Fruit fly (Drosophila melanogaster) whole organism, embryonic: ENCODE data around the gene CG7650.

Experiments used
- Atf6 ChIP-seq: fragments of 200-800 bp; sonication (Bioruptor generic); IDR thresholded peaks from 2 replicates; pipeline ENCODE4 v1.3.6; 2022; ENCODE audit warnings: missing biosample characterization, missing genetic modification characterization
- CG10147 ChIP-seq: fragments of 200-800 bp; sonication (Bioruptor generic); optimal IDR thresholded peaks from 2 replicates; lab custom pipeline; 2019; ENCODE audit warnings: missing biosample characterization, mild to moderate bottlenecking, missing genetic modification characterization, moderate library complexity
- CG10321 ChIP-seq: fragments of 200-800 bp; sonication (Bioruptor generic); IDR thresholded peaks from 2 replicates; pipeline ENCODE4 v1.3.6; 2022; ENCODE audit warnings: missing biosample characterization, missing genetic modification characterization
- CG11504 ChIP-seq: fragments of 200-800 bp; sonication (Bioruptor generic); optimal IDR thresholded peaks from 3 replicates; lab custom pipeline; 2019; ENCODE audit warnings: missing biosample characterization, mild to moderate bottlenecking, missing genetic modification characterization, moderate library complexity
- CG11695 ChIP-seq: fragments of 200-800 bp; sonication (Bioruptor generic); IDR thresholded peaks from 3 replicates; pipeline ENCODE4 v1.3.6; 2022; ENCODE audit warnings: missing biosample characterization, missing genetic modification characterization
- CG12744 ChIP-seq: fragments of 200-800 bp; sonication (Bioruptor generic); optimal IDR thresholded peaks from 2 replicates; lab custom pipeline; 2016; ENCODE audit warnings: missing biosample characterization, missing genetic modification characterization
- CG14050 ChIP-seq: fragments of 200-800 bp; sonication (Bioruptor generic); IDR thresholded peaks from 3 replicates; pipeline ENCODE4 v1.3.6; 2022; ENCODE audit warnings: missing biosample characterization, missing genetic modification characterization
- CG15073 ChIP-seq: fragments of 200-800 bp; sonication (Bioruptor generic); optimal IDR thresholded peaks from 2 replicates; lab custom pipeline; 2016; ENCODE audit warnings: missing biosample characterization, missing genetic modification characterization
- CG15514 ChIP-seq: fragments of 200-800 bp; sonication (Bioruptor generic); optimal IDR thresholded peaks from 3 replicates; lab custom pipeline; 2017; ENCODE audit warnings: missing biosample characterization, missing genetic modification characterization, mild to moderate bottlenecking, moderate library complexity, missing genetic modification reagents
- CG17385 ChIP-seq: fragments of 200-800 bp; sonication (Bioruptor generic); optimal IDR thresholded peaks from 3 replicates; lab custom pipeline; 2018; ENCODE audit warnings: missing biosample characterization, mild to moderate bottlenecking, missing genetic modification characterization
- CG17568 ChIP-seq: fragments of 200-800 bp; sonication (Bioruptor generic); optimal IDR thresholded peaks from 2 replicates; lab custom pipeline; 2018; ENCODE audit warnings: missing biosample characterization, mild to moderate bottlenecking, missing genetic modification characterization, moderate library complexity
- CG2116 ChIP-seq: fragments of 200-800 bp; sonication (Bioruptor generic); optimal IDR thresholded peaks from 3 replicates; lab custom pipeline; 2018; ENCODE audit warnings: missing biosample characterization, mild to moderate bottlenecking, missing genetic modification characterization
- CG32532 ChIP-seq: fragments of 200-800 bp; sonication (Bioruptor generic); IDR thresholded peaks from 2 replicates; pipeline ENCODE4 v1.3.6; 2022; ENCODE audit warnings: missing biosample characterization, missing genetic modification characterization
- CG3407 ChIP-seq: fragments of 200-800 bp; sonication (Bioruptor generic); optimal IDR thresholded peaks from 2 replicates; lab custom pipeline; 2018; ENCODE audit warnings: missing biosample characterization, mild to moderate bottlenecking, missing genetic modification characterization
- CG4404 ChIP-seq: fragments of 200-800 bp; sonication (Bioruptor generic); IDR thresholded peaks from 2 replicates; pipeline ENCODE4 v1.3.6; 2022; ENCODE audit warnings: missing biosample characterization, missing genetic modification characterization
- CG6175 ChIP-seq: fragments of 200-800 bp; sonication (Bioruptor generic); IDR thresholded peaks from 3 replicates; pipeline ENCODE4 v1.3.6; 2022; ENCODE audit warnings: missing biosample characterization, missing genetic modification characterization
- CG6689 ChIP-seq: fragments of 200-800 bp; sonication (Bioruptor generic); IDR thresholded peaks from 2 replicates; pipeline ENCODE4 v1.3.6; 2022; ENCODE audit warnings: missing biosample characterization, missing genetic modification characterization
- CG7786 ChIP-seq: fragments of 200-800 bp; sonication (Bioruptor generic); optimal IDR thresholded peaks from 2 replicates; lab custom pipeline; 2016; ENCODE audit warnings: missing biosample characterization, missing genetic modification characterization
- CG9932 ChIP-seq: fragments of 200-800 bp; sonication (Bioruptor generic); IDR thresholded peaks from 2 replicates; pipeline ENCODE4 v1.3.6; 2022; ENCODE audit warnings: missing biosample characterization, missing genetic modification characterization
- CTCF ChIP-seq: fragments of 200-800 bp; sonication (Bioruptor generic); optimal IDR thresholded peaks from 2 replicates; lab custom pipeline; 2017; ENCODE audit warnings: missing biosample characterization, mild to moderate bottlenecking, missing genetic modification characterization, moderate library complexity
- D ChIP-seq, 2 experiments: fragments of 200-800 bp in 1 of 2; fragments of >200 bp in 1 of 2; sonication (Bioruptor generic) in 1 of 2; optimal IDR thresholded peaks; 2 replicates in 1 of 2; 3 replicates in 1 of 2; lab custom pipeline; 2017; ENCODE audit warnings: mild to moderate bottlenecking in 1 of 2, missing biosample characterization in 1 of 2, missing genetic modification characterization in 1 of 2, missing genetic modification reagents in 1 of 2
- Dad ChIP-seq: fragments of 200-800 bp; sonication (Bioruptor generic); optimal IDR thresholded peaks from 3 replicates; lab custom pipeline; 2016; ENCODE audit warnings: missing biosample characterization, missing genetic modification characterization
- Dfd ChIP-seq, 2 experiments: fragments of >200 bp; optimal IDR thresholded peaks; 2 replicates each; lab custom pipeline; 2017; ENCODE audit warnings: missing biosample characterization in 2 of 2, missing genetic modification characterization in 2 of 2
- Drgx ChIP-seq: fragments of 200-800 bp; sonication (Bioruptor generic); IDR thresholded peaks from 2 replicates; pipeline ENCODE4 v1.3.6; 2022; ENCODE audit warnings: missing biosample characterization, missing genetic modification characterization
- HLH54F ChIP-seq: fragments of 200-800 bp; sonication (Bioruptor generic); optimal IDR thresholded peaks from 3 replicates; lab custom pipeline; 2016; ENCODE audit warnings: missing biosample characterization, missing genetic modification characterization
- Hmr ChIP-seq: fragments of 200-800 bp; sonication (Bioruptor generic); optimal IDR thresholded peaks from 3 replicates; lab custom pipeline; 2017; ENCODE audit warnings: mild to moderate bottlenecking, missing biosample characterization, missing genetic modification reagents, missing genetic modification characterization
- NfI ChIP-seq: fragments of 200-800 bp; sonication (Bioruptor generic); optimal IDR thresholded peaks from 3 replicates; lab custom pipeline; 2018; ENCODE audit warnings: missing biosample characterization, mild to moderate bottlenecking, missing genetic modification characterization, moderate library complexity
- Sox102F ChIP-seq: fragments of 200-800 bp; sonication (Bioruptor generic); optimal IDR thresholded peaks from 2 replicates; lab custom pipeline; 2018; ENCODE audit warnings: missing biosample characterization, mild to moderate bottlenecking, missing genetic modification characterization, moderate library complexity
- Trl ChIP-seq, 3 experiments: fragments of >200 bp in 2 of 3; fragments of 200-800 bp in 1 of 3; sonication (Bioruptor generic) in 1 of 3; optimal IDR thresholded peaks; 2 replicates in 1 of 3; 3 replicates in 2 of 3; lab custom pipeline; 2016 to 2017; ENCODE audit warnings: missing biosample characterization in 1 of 3, missing genetic modification characterization in 1 of 3
- ac ChIP-seq: fragments of 200-800 bp; sonication (Bioruptor generic); optimal IDR thresholded peaks from 3 replicates; lab custom pipeline; 2017; ENCODE audit warnings: missing biosample characterization, mild to moderate bottlenecking, missing genetic modification characterization
- ap ChIP-seq: fragments of 200-800 bp; sonication (Bioruptor generic); IDR thresholded peaks from 2 replicates; pipeline ENCODE4 v1.3.6; 2022; ENCODE audit warnings: missing biosample characterization, missing genetic modification characterization
- btn ChIP-seq: fragments of 200-800 bp; sonication (Bioruptor generic); optimal IDR thresholded peaks from 2 replicates; lab custom pipeline; 2016; ENCODE audit warnings: missing biosample characterization, missing genetic modification characterization
- crol ChIP-seq: fragments of 200-800 bp; sonication (Bioruptor generic); IDR thresholded peaks from 2 replicates; pipeline ENCODE4 v1.3.6; 2022; ENCODE audit warnings: missing biosample characterization, missing genetic modification characterization
- dmrt11E ChIP-seq: fragments of 200-800 bp; sonication (Bioruptor generic); optimal IDR thresholded peaks from 3 replicates; lab custom pipeline; 2018; ENCODE audit warnings: missing biosample characterization, mild to moderate bottlenecking, missing genetic modification characterization, moderate library complexity
- dysf ChIP-seq: fragments of 200-800 bp; sonication (Bioruptor generic); IDR thresholded peaks from 3 replicates; pipeline ENCODE4 v1.3.6; 2022; ENCODE audit warnings: missing biosample characterization, missing genetic modification characterization
- exex ChIP-seq: fragments of 200-800 bp; sonication (Bioruptor generic); optimal IDR thresholded peaks from 4 replicates; lab custom pipeline; 2018; ENCODE audit warnings: missing biosample characterization, mild to moderate bottlenecking, missing genetic modification characterization, moderate library complexity
- ind ChIP-seq: fragments of 200-800 bp; sonication (Bioruptor generic); optimal IDR thresholded peaks from 3 replicates; lab custom pipeline; 2016; ENCODE audit warnings: missing biosample characterization, missing genetic modification characterization
- jing ChIP-seq: fragments of 200-800 bp; sonication (Bioruptor generic); optimal IDR thresholded peaks from 2 replicates; lab custom pipeline; 2018; ENCODE audit warnings: missing biosample characterization, mild to moderate bottlenecking, missing genetic modification characterization
- pan ChIP-seq, 4 experiments: fragments of >200 bp in 3 of 4; fragments of 200-800 bp in 1 of 4; sonication (Bioruptor generic) in 1 of 4; optimal IDR thresholded peaks in 3 of 4; IDR thresholded peaks in 1 of 4; 2 replicates each; pipeline versions ENCODE4 v1.3.6 to Lab custom; 2017 to 2022; ENCODE audit warnings: missing biosample characterization in 2 of 4, missing genetic modification characterization in 2 of 4, mixed read lengths in 1 of 4
- pum ChIP-seq: fragments of 200-800 bp; sonication (Bioruptor generic); optimal IDR thresholded peaks from 2 replicates; lab custom pipeline; 2016; ENCODE audit warnings: missing biosample characterization, missing genetic modification characterization
- salm ChIP-seq: fragments of 200-800 bp; sonication (Bioruptor generic); optimal IDR thresholded peaks from 2 replicates; lab custom pipeline; 2018; ENCODE audit warnings: missing biosample characterization, mild to moderate bottlenecking, missing genetic modification characterization
- schlank ChIP-seq: fragments of 200-800 bp; sonication (Bioruptor generic); optimal IDR thresholded peaks from 2 replicates; lab custom pipeline; 2018; ENCODE audit warnings: missing biosample characterization, mild to moderate bottlenecking, missing genetic modification characterization
- scrt ChIP-seq: fragments of 200-800 bp; sonication (Bioruptor generic); optimal IDR thresholded peaks from 2 replicates; lab custom pipeline; 2018; ENCODE audit warnings: missing biosample characterization, mild to moderate bottlenecking, missing genetic modification characterization, moderate library complexity
- shn ChIP-seq: fragments of 200-800 bp; sonication (Bioruptor generic); optimal IDR thresholded peaks from 3 replicates; lab custom pipeline; 2016; ENCODE audit warnings: missing biosample characterization, missing genetic modification characterization
- slbo ChIP-seq: fragments of 200-800 bp; sonication (Bioruptor generic); IDR thresholded peaks from 2 replicates; pipeline ENCODE4 v1.3.6; 2022; ENCODE audit warnings: missing biosample characterization, missing genetic modification characterization
- trem ChIP-seq: fragments of 200-800 bp; optimal IDR thresholded peaks from 3 replicates; lab custom pipeline; 2019; ENCODE audit warnings: missing biosample characterization, mild to moderate bottlenecking, missing genetic modification characterization, moderate library complexity
- vnd ChIP-seq: fragments of 200-800 bp; sonication (Bioruptor generic); IDR thresholded peaks from 3 replicates; pipeline ENCODE4 v1.3.6; 2022; ENCODE audit warnings: missing biosample characterization, missing genetic modification characterization; ENCODE audit not compliant: partially characterized antibody
- zfh2 ChIP-seq: fragments of 200-800 bp; sonication (Bioruptor generic); optimal IDR thresholded peaks from 2 replicates; lab custom pipeline; 2016; ENCODE audit warnings: missing biosample characterization, missing genetic modification characterization

The CG7650 gene

dm6 chr3L:15593399-15593798 is 16.8 kb downstream of the CG7650 start:
- TF ChIP-seq CG6689 (GFP tag; lab: Robert Waterston, UW) (no peak), btn (GFP tag; lab: Kevin White, UChicago) (no peak), vnd (GFP tag; lab: Robert Waterston, UW) (no peak), ac (peak; percentile 17), Sox102F (GFP tag; lab: Kevin White, UChicago) (no peak), CG11504 (tag; lab: Kevin White, UChicago) (peak; percentile 48), pum (GFP tag; lab: Kevin White, UChicago) (no peak), CG2116 (GFP tag; lab: Kevin White, UChicago) (no peak), D (optimal IDR thresholded peaks at IDR 0.05; lab: Kevin White, UChicago) (peak; percentile 80), D (GFP tag; optimal IDR thresholded peaks at IDR 0.05; lab: Kevin White, UChicago) (no peak), CG17568 (GFP tag; lab: Kevin White, UChicago) (no peak), CG10321 (no peak), CG32532 (GFP tag; lab: Robert Waterston, UW) (no peak), slbo (GFP tag; lab: Robert Waterston, UW) (no peak), Trl (optimal IDR thresholded peaks at IDR 0.05; lab: Kevin White, UChicago) (peak; percentile 13 to 39), Trl (GFP tag; optimal IDR thresholded peaks at IDR 0.05; lab: Kevin White, UChicago) (no peak), exex (no peak), scrt (GFP tag; lab: Kevin White, UChicago) (peak; percentile 100), Atf6 (GFP tag; lab: Robert Waterston, UW) (no peak), CG6175 (GFP tag; lab: Robert Waterston, UW) (no peak), CTCF (no peak)
- TF ChIP-seq, all 482 proteins: peak for 5

dm6 chr3L:15592536-15593260 is 17.5 kb downstream of the CG7650 start:
- TF ChIP-seq Dad (GFP tag; lab: Kevin White, UChicago) = no peak
- TF ChIP-seq trem (tag; lab: Kevin White, UChicago) = peak; percentile 32
- peak; percentile 32 for TF ChIP-seq CG15514 (GFP tag; lab: Kevin White, UChicago)
- peak; percentile 52 for TF ChIP-seq CG10147 (GFP tag; lab: Kevin White, UChicago)
- peak; percentile 34; the same call in 1 of the 2 replicates for TF ChIP-seq ap
- 0 out of 2 replicates have a peak, but pooled peaks have one; percentile 27 for TF ChIP-seq CG9932 (GFP tag; lab: Robert Waterston, UW)
- TF ChIP-seq CG12744 (GFP tag; lab: Kevin White, UChicago) = no peak
- TF ChIP-seq shn (GFP tag; lab: Kevin White, UChicago) = no peak
- TF ChIP-seq CG11695 (GFP tag; lab: Robert Waterston, UW) = peak; percentile 78
- TF ChIP-seq CG3407 (GFP tag; lab: Kevin White, UChicago) = peak; percentile 18
- TF ChIP-seq schlank (tag; lab: Kevin White, UChicago) = no peak
- peak; percentile 52 for TF ChIP-seq CG17385
- TF ChIP-seq CG14050 (GFP tag; lab: Robert Waterston, UW) = peak; percentile 23; the same call in 1 of the 3 replicates
- TF ChIP-seq HLH54F (GFP tag; lab: Kevin White, UChicago) = peak; percentile 13
- TF ChIP-seq CG7786 = no peak
- peak; percentile 14 for TF ChIP-seq ind
- no peak for TF ChIP-seq pan (optimal IDR thresholded peaks at IDR 0.05; lab: Kevin White, UChicago)
- peak in 1 of 2 experiments; percentile 72 for TF ChIP-seq pan (GFP tag; optimal IDR thresholded peaks at IDR 0.05 in 1 of 2, IDR thresholded peaks at IDR 0.05 in 1 of 2)
- peak; percentile 6 for TF ChIP-seq zfh2 (GFP tag; lab: Kevin White, UChicago)
- peak; percentile 28 for TF ChIP-seq dmrt11E (tag; lab: Kevin White, UChicago)
- TF ChIP-seq NfI = peak; percentile 46
- peak; percentile 67; the same call in 2 of the 3 replicates for TF ChIP-seq dysf (GFP tag; lab: Robert Waterston, UW)
- no peak for TF ChIP-seq CG15073 (GFP tag; lab: Kevin White, UChicago)
- TF ChIP-seq crol (GFP tag; lab: Robert Waterston, UW) = no peak
- TF ChIP-seq CG4404 = no peak
- TF ChIP-seq Drgx (GFP tag; lab: Robert Waterston, UW) = peak; percentile 56
- peak; percentile 50 for TF ChIP-seq Hmr
- peak; percentile 42 for TF ChIP-seq salm
- no peak for TF ChIP-seq Dfd (GFP tag; optimal IDR thresholded peaks at IDR 0.05; lab: Kevin White, UChicago)
- no peak for TF ChIP-seq jing (GFP tag; lab: Kevin White, UChicago)
